Worm (Caenorhabditis elegans) whole organism, L3 larva: ENCODE data around the gene oatr-1.

Experiments
- R02D3.7 ChIP-seq: fragments of 150-350 bp; optimal IDR thresholded peaks from 2 replicates; lab custom pipeline; 2014; ENCODE audit warnings: missing biosample characterization, missing genetic modification characterization
- ZK546.5 ChIP-seq: sonication (generic microtip); optimal IDR thresholded peaks from 2 replicates; lab custom pipeline; 2017; ENCODE audit warnings: missing biosample characterization, missing genetic modification characterization
- aly-2 ChIP-seq: fragments of 150-350 bp; optimal IDR thresholded peaks from 2 replicates; lab custom pipeline; 2014; ENCODE audit warnings: missing biosample characterization, missing genetic modification characterization
- ama-1 ChIP-seq: fragments of 150-350 bp; optimal IDR thresholded peaks from 2 replicates; lab custom pipeline; 2018
- ceh-16 ChIP-seq: sonication (generic microtip); optimal IDR thresholded peaks from 2 replicates; lab custom pipeline; 2017; ENCODE audit warnings: missing biosample characterization, missing genetic modification characterization
- ceh-28 ChIP-seq: fragments of 150-350 bp; optimal IDR thresholded peaks from 2 replicates; lab custom pipeline; 2014; ENCODE audit warnings: missing biosample characterization, missing genetic modification reagents, missing genetic modification characterization
- ceh-82 ChIP-seq: fragments of 150-350 bp; optimal IDR thresholded peaks from 2 replicates; lab custom pipeline; 2014; ENCODE audit warnings: missing biosample characterization, missing genetic modification characterization
- ceh-9 ChIP-seq: sonication (generic microtip); optimal IDR thresholded peaks from 2 replicates; lab custom pipeline; 2018; ENCODE audit warnings: missing biosample characterization, missing genetic modification characterization
- daf-12 ChIP-seq: fragments of 150-350 bp; optimal IDR thresholded peaks from 2 replicates; lab custom pipeline; 2014; ENCODE audit warnings: missing biosample characterization, missing genetic modification reagents, missing genetic modification characterization
- egl-27 ChIP-seq: sonication (generic microtip); optimal IDR thresholded peaks from 4 replicates; lab custom pipeline; 2017; ENCODE audit warnings: missing biosample characterization, missing genetic modification reagents, missing genetic modification characterization
- egl-5 ChIP-seq: fragments of 150-350 bp; optimal IDR thresholded peaks from 2 replicates; lab custom pipeline; 2017; ENCODE audit warnings: missing biosample characterization, missing genetic modification reagents, missing genetic modification characterization, inconsistent platforms
- elt-1 ChIP-seq: fragments of 150-350 bp; optimal IDR thresholded peaks from 2 replicates; lab custom pipeline; 2014; ENCODE audit warnings: missing biosample characterization, missing genetic modification characterization
- elt-2 ChIP-seq: sonication (generic microtip); optimal IDR thresholded peaks from 2 replicates; lab custom pipeline; 2016; ENCODE audit warnings: missing genetic modification reagents, mild to moderate bottlenecking, missing genetic modification characterization, missing compliant biosample characterization
- elt-3 ChIP-seq, 3 experiments: fragments of 150-350 bp in 1 of 3; sonication (generic microtip) in 2 of 3; optimal IDR thresholded peaks; 2 replicates in 2 of 3; 4 replicates in 1 of 3; lab custom pipeline; 2014 to 2017; ENCODE audit warnings: missing biosample characterization in 3 of 3, missing genetic modification characterization in 3 of 3
- eor-1 ChIP-seq, 2 experiments: fragments of 150-350 bp; optimal IDR thresholded peaks; 2 replicates each; lab custom pipeline; 2014 to 2018; ENCODE audit warnings: missing biosample characterization in 2 of 2, missing genetic modification characterization in 2 of 2
- fkh-10 ChIP-seq: sonication (generic microtip); optimal IDR thresholded peaks from 2 replicates; lab custom pipeline; 2017; ENCODE audit warnings: missing biosample characterization, missing genetic modification reagents, missing genetic modification characterization
- fkh-2 ChIP-seq: fragments of 150-350 bp; optimal IDR thresholded peaks from 2 replicates; lab custom pipeline; 2014; ENCODE audit warnings: missing biosample characterization, missing genetic modification reagents, missing genetic modification characterization
- fos-1 ChIP-seq: fragments of 150-350 bp; optimal IDR thresholded peaks from 2 replicates; lab custom pipeline; 2014; ENCODE audit warnings: missing biosample characterization, missing genetic modification characterization
- hmg-11 ChIP-seq: sonication (generic microtip); optimal IDR thresholded peaks from 2 replicates; lab custom pipeline; 2016; ENCODE audit warnings: missing genetic modification characterization, missing compliant biosample characterization
- jun-1 ChIP-seq: fragments of 150-350 bp; optimal IDR thresholded peaks from 2 replicates; lab custom pipeline; 2014; ENCODE audit warnings: missing biosample characterization, missing genetic modification reagents, missing genetic modification characterization
- lin-15B ChIP-seq: fragments of 150-350 bp; optimal IDR thresholded peaks from 2 replicates; lab custom pipeline; 2014; ENCODE audit warnings: missing biosample characterization, missing genetic modification characterization
- lin-39 ChIP-seq: fragments of 150-350 bp; optimal IDR thresholded peaks from 2 replicates; lab custom pipeline; 2018; ENCODE audit warnings: missing biosample characterization, missing genetic modification reagents, missing genetic modification characterization
- lsy-12 ChIP-seq: sonication (generic microtip); optimal IDR thresholded peaks from 2 replicates; lab custom pipeline; 2016; ENCODE audit warnings: mild to moderate bottlenecking, missing genetic modification characterization, missing compliant biosample characterization
- mdl-1 ChIP-seq: fragments of 150-350 bp; optimal IDR thresholded peaks from 2 replicates; lab custom pipeline; 2014; ENCODE audit warnings: missing biosample characterization, missing genetic modification characterization
- mml-1 ChIP-seq: fragments of 150-350 bp; sonication (generic microtip); optimal IDR thresholded peaks from 3 replicates; lab custom pipeline; 2014; ENCODE audit warnings: missing biosample characterization, missing genetic modification characterization
- nfya-1 ChIP-seq: sonication (generic microtip); optimal IDR thresholded peaks from 2 replicates; lab custom pipeline; 2017; ENCODE audit warnings: missing genetic modification characterization, mild to moderate bottlenecking, missing compliant biosample characterization, antibody characterized with exemption, moderate library complexity; ENCODE audit not compliant: insufficient read depth
- nhr-11 ChIP-seq: fragments of 150-350 bp; optimal IDR thresholded peaks from 2 replicates; lab custom pipeline; 2014; ENCODE audit warnings: missing biosample characterization, missing genetic modification characterization
- nhr-12 ChIP-seq: fragments of 150-350 bp; optimal IDR thresholded peaks from 2 replicates; lab custom pipeline; 2014; ENCODE audit warnings: missing biosample characterization, missing genetic modification characterization
- nhr-23 ChIP-seq: fragments of 150-350 bp; optimal IDR thresholded peaks from 2 replicates; lab custom pipeline; 2014; ENCODE audit warnings: missing biosample characterization, missing genetic modification reagents, missing genetic modification characterization
- nhr-237 ChIP-seq: fragments of 150-350 bp; optimal IDR thresholded peaks from 2 replicates; lab custom pipeline; 2014; ENCODE audit warnings: missing biosample characterization, missing genetic modification characterization
- nhr-25 ChIP-seq: sonication (generic microtip); optimal IDR thresholded peaks from 2 replicates; lab custom pipeline; 2017; ENCODE audit warnings: missing biosample characterization, missing genetic modification characterization
- nhr-28 ChIP-seq: fragments of 150-350 bp; optimal IDR thresholded peaks from 2 replicates; lab custom pipeline; 2014; ENCODE audit warnings: missing biosample characterization, missing genetic modification characterization
- nhr-43 ChIP-seq: sonication (generic microtip); optimal IDR thresholded peaks from 2 replicates; lab custom pipeline; 2016; ENCODE audit warnings: mild to moderate bottlenecking, missing genetic modification characterization, missing compliant biosample characterization; ENCODE audit not compliant: poor library complexity, severe bottlenecking
- nhr-67 ChIP-seq: fragments of 150-350 bp; optimal IDR thresholded peaks from 2 replicates; lab custom pipeline; 2014; ENCODE audit warnings: missing biosample characterization, missing genetic modification characterization
- nhr-76 ChIP-seq: fragments of 150-350 bp; sonication (generic microtip); optimal IDR thresholded peaks from 5 replicates; lab custom pipeline; 2014; ENCODE audit warnings: missing biosample characterization, missing genetic modification characterization
- nhr-77 ChIP-seq: fragments of 150-350 bp; optimal IDR thresholded peaks from 2 replicates; lab custom pipeline; 2014; ENCODE audit warnings: missing biosample characterization, missing genetic modification characterization
- pha-4 ChIP-seq: fragments of 150-350 bp; optimal IDR thresholded peaks from 2 replicates; lab custom pipeline; 2014; ENCODE audit warnings: missing biosample characterization, missing genetic modification reagents, missing genetic modification characterization
- pqm-1 ChIP-seq: fragments of 150-350 bp; optimal IDR thresholded peaks from 2 replicates; lab custom pipeline; 2017; ENCODE audit warnings: missing biosample characterization, missing genetic modification characterization, inconsistent platforms
- sea-2 ChIP-seq: fragments of 150-350 bp; sonication (generic microtip); optimal IDR thresholded peaks from 4 replicates; lab custom pipeline; 2014; ENCODE audit warnings: missing biosample characterization, missing genetic modification reagents, missing genetic modification characterization
- skn-1 ChIP-seq: fragments of 150-350 bp; optimal IDR thresholded peaks from 2 replicates; lab custom pipeline; 2014; ENCODE audit warnings: missing biosample characterization, missing genetic modification characterization
- snpc-4 ChIP-seq: fragments of 150-350 bp; optimal IDR thresholded peaks from 2 replicates; lab custom pipeline; 2014; ENCODE audit warnings: missing biosample characterization, missing genetic modification characterization
- tbx-2 ChIP-seq: sonication (generic microtip); optimal IDR thresholded peaks from 2 replicates; lab custom pipeline; 2016; ENCODE audit warnings: mild to moderate bottlenecking, missing genetic modification characterization, missing compliant biosample characterization
- unc-39 ChIP-seq: sonication (generic microtip); optimal IDR thresholded peaks from 4 replicates; lab custom pipeline; 2017; ENCODE audit warnings: missing biosample characterization, missing genetic modification characterization
- unc-62 ChIP-seq: fragments of 150-350 bp; sonication (generic microtip); optimal IDR thresholded peaks from 4 replicates; lab custom pipeline; 2014; ENCODE audit warnings: missing biosample characterization, missing genetic modification reagents, missing genetic modification characterization
- zag-1 ChIP-seq: fragments of 150-350 bp; optimal IDR thresholded peaks from 2 replicates; lab custom pipeline; 2014; ENCODE audit warnings: missing biosample characterization, missing genetic modification characterization
- ztf-11 ChIP-seq: fragments of 150-350 bp; optimal IDR thresholded peaks from 2 replicates; lab custom pipeline; 2014; ENCODE audit warnings: missing biosample characterization, missing genetic modification characterization
- ztf-4 ChIP-seq: fragments of 150-350 bp; optimal IDR thresholded peaks from 2 replicates; lab custom pipeline; 2014; ENCODE audit warnings: missing biosample characterization, missing genetic modification characterization

The oatr-1 gene

ce11 chrIII:6344737-6345136 is 51.2 kb downstream of the oatr-1 start:
- TF ChIP-seq ceh-16 (tag; lab: Kevin White, UChicago), result no peak
- TF ChIP-seq fkh-10 (GFP tag; lab: Kevin White, UChicago), result no peak
- TF ChIP-seq snpc-4 (tag; lab: Kevin White, UChicago), result peak; percentile 81
- TF ChIP-seq skn-1 (tag; lab: Kevin White, UChicago), result peak; percentile 32
- TF ChIP-seq nhr-76, result no peak
- no peak for TF ChIP-seq ZK546.5
- peak; percentile 54 for TF ChIP-seq ceh-82 (tag; lab: Kevin White, UChicago)
- no peak for TF ChIP-seq mml-1 (tag; lab: Kevin White, UChicago)
- TF ChIP-seq ztf-4 (tag; lab: Kevin White, UChicago), result no peak
- TF ChIP-seq eor-1 (tag; optimal IDR thresholded peaks at IDR 0.05; lab: Kevin White, UChicago), result no peak
- peak; percentile 36 for TF ChIP-seq pqm-1 (tag; lab: Kevin White, UChicago)
- TF ChIP-seq nhr-77 (tag; lab: Kevin White, UChicago), result no peak
- TF ChIP-seq elt-1 (tag; lab: Kevin White, UChicago), result no peak
- no peak for TF ChIP-seq fos-1
- no peak for TF ChIP-seq mdl-1
- TF ChIP-seq nfya-1 (tag; lab: Kevin White, UChicago), result peak; percentile 92
- no peak for TF ChIP-seq nhr-67 (tag; lab: Kevin White, UChicago)
- TF ChIP-seq nhr-28 (tag; lab: Kevin White, UChicago), result no peak
- TF ChIP-seq fkh-2, result no peak
- TF ChIP-seq jun-1 (tag; lab: Kevin White, UChicago), result peak; percentile 72
- TF ChIP-seq nhr-12 (tag; lab: Kevin White, UChicago), result no peak
- TF ChIP-seq elt-3 (tag; optimal IDR thresholded peaks at IDR 0.05; lab: Kevin White, UChicago), result no peak
- TF ChIP-seq unc-39, result no peak
- peak; percentile 75 for TF ChIP-seq lsy-12
- TF ChIP-seq egl-5 (tag; lab: Kevin White, UChicago), result no peak
- peak; percentile 36 for TF ChIP-seq nhr-43
- TF ChIP-seq ceh-9 (tag; lab: Kevin White, UChicago), result no peak
- TF ChIP-seq hmg-11 (tag; lab: Kevin White, UChicago), result peak; percentile 92
- peak; percentile 53 for TF ChIP-seq R02D3.7 (tag; lab: Kevin White, UChicago)
- TF ChIP-seq ama-1 (lab: Kevin White, UChicago), result peak; percentile 73
- no peak for TF ChIP-seq nhr-11
- TF ChIP-seq egl-27 (tag; lab: Kevin White, UChicago), result no peak
- peak; percentile 81 for TF ChIP-seq lin-15B
- TF ChIP-seq tbx-2 (tag; lab: Kevin White, UChicago), result peak; percentile 35
- TF ChIP-seq nhr-25 (tag; lab: Kevin White, UChicago), result peak; percentile 87
- peak; percentile 52 for TF ChIP-seq lin-39 (tag; lab: Kevin White, UChicago)
- no peak for TF ChIP-seq daf-12
- TF ChIP-seq sea-2, result no peak
- no peak for TF ChIP-seq zag-1 (tag; lab: Kevin White, UChicago)
- TF ChIP-seq nhr-237, result no peak
- TF ChIP-seq nhr-23, result peak; percentile 79
- peak; percentile 95 for TF ChIP-seq pha-4 (tag; lab: Kevin White, UChicago)
- no peak for TF ChIP-seq ztf-11 (tag; lab: Kevin White, UChicago)
- peak; percentile 54 for TF ChIP-seq elt-2 (tag; lab: Kevin White, UChicago)
- no peak for TF ChIP-seq unc-62 (GFP tag; lab: Kevin White, UChicago)
- peak; percentile 47 for TF ChIP-seq ceh-28 (tag; lab: Kevin White, UChicago)
- TF ChIP-seq aly-2 (tag; lab: Kevin White, UChicago), result no peak
